Worm (Caenorhabditis elegans) whole organism, young adult: ENCODE measurements around the gene Y15E3A.5.

Source experiments
- C17E4.6 ChIP-seq: fragments of 200-800 bp; sonication (Bioruptor generic); IDR thresholded peaks from 2 replicates; pipeline ENCODE4 v1.3.6; 2022; ENCODE audit warnings: missing genetic modification reagents, missing genetic modification characterization, missing compliant biosample characterization
- D2030.7 ChIP-seq: fragments of 200-800 bp; sonication (Bioruptor generic); IDR thresholded peaks from 2 replicates; pipeline ENCODE4 v1.3.6; 2022; ENCODE audit warnings: missing genetic modification reagents, missing genetic modification characterization, missing compliant biosample characterization
- F10E7.11 ChIP-seq: sonication (generic microtip); optimal IDR thresholded peaks from 2 replicates; lab custom pipeline; 2017; ENCODE audit warnings: mild to moderate bottlenecking, missing genetic modification characterization, moderate library complexity, missing compliant biosample characterization
- F37B4.10 ChIP-seq: fragments of 200-800 bp; sonication (Bioruptor generic); IDR thresholded peaks from 2 replicates; pipeline ENCODE4 v1.3.6; 2022; ENCODE audit warnings: missing genetic modification characterization, missing compliant biosample characterization
- K11D2.4 ChIP-seq: fragments of 200-800 bp; sonication (Bioruptor generic); IDR thresholded peaks from 2 replicates; pipeline ENCODE4 v1.3.6; 2022; ENCODE audit warnings: missing genetic modification reagents, missing genetic modification characterization, missing compliant biosample characterization
- Y56A3A.18 ChIP-seq: fragments of 200-800 bp; sonication (Bioruptor generic); IDR thresholded peaks from 2 replicates; pipeline ENCODE4 v1.3.6; 2022; ENCODE audit warnings: missing genetic modification reagents, missing genetic modification characterization, missing compliant biosample characterization
- cebp-1 ChIP-seq, 2 experiments: fragments of 200-800 bp in 1 of 2; sonication (Bioruptor generic) in 1 of 2; sonication (generic microtip) in 1 of 2; IDR thresholded peaks in 1 of 2; optimal IDR thresholded peaks in 1 of 2; 2 replicates each; pipeline versions ENCODE4 v1.3.6 to Lab custom; 2017 to 2022; ENCODE audit warnings: missing compliant biosample characterization in 2 of 2, missing genetic modification characterization in 2 of 2, mild to moderate bottlenecking in 1 of 2, missing genetic modification reagents in 1 of 2, moderate library complexity in 1 of 2
- cebp-2 ChIP-seq: fragments of 200-800 bp; sonication (Bioruptor generic); IDR thresholded peaks from 2 replicates; pipeline ENCODE4 v1.3.6; 2022; ENCODE audit warnings: missing genetic modification characterization, missing compliant biosample characterization
- ceh-27 ChIP-seq: fragments of 200-800 bp; sonication (Bioruptor generic); optimal IDR thresholded peaks from 2 replicates; lab custom pipeline; 2018; ENCODE audit warnings: mild to moderate bottlenecking, missing genetic modification characterization, moderate library complexity, missing compliant biosample characterization
- ceh-79 ChIP-seq: sonication (generic microtip); optimal IDR thresholded peaks from 2 replicates; lab custom pipeline; 2017; ENCODE audit warnings: mild to moderate bottlenecking, missing genetic modification characterization, missing compliant biosample characterization
- dox-1 ChIP-seq: fragments of 200-800 bp; sonication (Bioruptor generic); IDR thresholded peaks from 2 replicates; pipeline ENCODE4 v1.3.6; 2022; ENCODE audit warnings: missing genetic modification reagents, missing genetic modification characterization, missing compliant biosample characterization
- dpl-1 ChIP-seq: fragments of 150-350 bp; optimal IDR thresholded peaks from 2 replicates; lab custom pipeline; 2014; ENCODE audit warnings: missing biosample characterization, missing genetic modification reagents, missing genetic modification characterization
- egl-18 ChIP-seq: fragments of 200-800 bp; sonication (Bioruptor generic); IDR thresholded peaks from 2 replicates; pipeline ENCODE4 v1.3.6; 2022; ENCODE audit warnings: missing genetic modification reagents, missing genetic modification characterization, missing compliant biosample characterization
- egl-44 ChIP-seq: fragments of 200-800 bp; sonication (Bioruptor generic); IDR thresholded peaks from 2 replicates; pipeline ENCODE4 v1.3.6; 2022; ENCODE audit warnings: missing genetic modification reagents, missing genetic modification characterization, missing compliant biosample characterization
- egrh-3 ChIP-seq: fragments of 200-800 bp; sonication (Bioruptor generic); IDR thresholded peaks from 2 replicates; pipeline ENCODE4 v1.3.6; 2022; ENCODE audit warnings: missing genetic modification reagents, missing genetic modification characterization, missing compliant biosample characterization
- fkh-3 ChIP-seq: sonication (generic microtip); optimal IDR thresholded peaks from 2 replicates; lab custom pipeline; 2016; ENCODE audit warnings: mild to moderate bottlenecking, missing genetic modification characterization, missing compliant biosample characterization
- hlh-26 ChIP-seq: fragments of 200-800 bp; sonication (Bioruptor generic); conservative IDR thresholded peaks from 2 replicates; pipeline ENCODE4 v1.3.6; 2022; ENCODE audit warnings: missing genetic modification reagents, missing genetic modification characterization, missing compliant biosample characterization
- hmg-1.2 ChIP-seq: fragments of 200-800 bp; sonication (Bioruptor generic); IDR thresholded peaks from 2 replicates; pipeline ENCODE4 v1.3.6; 2022; ENCODE audit warnings: missing genetic modification reagents, missing genetic modification characterization, missing compliant biosample characterization
- hmg-20 ChIP-seq: fragments of 200-800 bp; sonication (Bioruptor generic); IDR thresholded peaks from 2 replicates; pipeline ENCODE4 v1.3.6; 2022; ENCODE audit warnings: missing genetic modification reagents, missing genetic modification characterization, missing compliant biosample characterization
- hsf-1 ChIP-seq: fragments of 200-800 bp; sonication (Bioruptor generic); IDR thresholded peaks from 2 replicates; pipeline ENCODE4 v1.3.6; 2022; ENCODE audit warnings: missing genetic modification reagents, missing genetic modification characterization, missing compliant biosample characterization
- lag-1 ChIP-seq: fragments of 200-800 bp; sonication (Bioruptor generic); IDR thresholded peaks from 2 replicates; pipeline ENCODE4 v1.3.6; 2022; ENCODE audit warnings: missing genetic modification reagents, missing genetic modification characterization, missing compliant biosample characterization
- let-526 ChIP-seq: fragments of 200-800 bp; sonication (Bioruptor generic); IDR thresholded peaks from 2 replicates; pipeline ENCODE4 v1.3.6; 2022; ENCODE audit warnings: missing genetic modification reagents, missing genetic modification characterization, missing compliant biosample characterization
- nfya-1 ChIP-seq: sonication (generic microtip); optimal IDR thresholded peaks from 2 replicates; lab custom pipeline; 2017; ENCODE audit warnings: antibody characterized with exemption, missing compliant biosample characterization, missing genetic modification characterization, borderline replicate concordance; ENCODE audit not compliant: insufficient read depth
- nfyb-1 ChIP-seq: fragments of 200-800 bp; sonication (Bioruptor generic); IDR thresholded peaks from 2 replicates; pipeline ENCODE4 v1.3.6; 2022; ENCODE audit warnings: missing genetic modification reagents, missing genetic modification characterization, missing compliant biosample characterization
- nhr-179 ChIP-seq: sonication (generic microtip); optimal IDR thresholded peaks from 2 replicates; lab custom pipeline; 2016; ENCODE audit warnings: mild to moderate bottlenecking, missing genetic modification characterization, missing compliant biosample characterization
- nhr-27 ChIP-seq: fragments of 200-800 bp; sonication (Bioruptor generic); optimal IDR thresholded peaks from 2 replicates; lab custom pipeline; 2018; ENCODE audit warnings: mild to moderate bottlenecking, missing genetic modification characterization, moderate library complexity, missing compliant biosample characterization
- nhr-80 ChIP-seq: sonication (generic microtip); optimal IDR thresholded peaks from 2 replicates; lab custom pipeline; 2016; ENCODE audit warnings: missing genetic modification characterization, missing compliant biosample characterization
- pbrm-1 ChIP-seq: fragments of 200-800 bp; sonication (Bioruptor generic); IDR thresholded peaks from 2 replicates; pipeline ENCODE4 v1.3.6; 2022; ENCODE audit warnings: missing genetic modification reagents, missing genetic modification characterization, missing compliant biosample characterization
- rcor-1 ChIP-seq: fragments of 200-800 bp; sonication (Bioruptor generic); IDR thresholded peaks from 2 replicates; pipeline ENCODE4 v1.3.6; 2022; ENCODE audit warnings: missing genetic modification reagents, missing genetic modification characterization, missing compliant biosample characterization
- rpc-1 ChIP-seq, 2 experiments: fragments of 150-350 bp in 1 of 2; sonication (generic microtip) in 1 of 2; optimal IDR thresholded peaks; 2 replicates each; lab custom pipeline; 2014 to 2018; ENCODE audit warnings: missing biosample characterization in 1 of 2, missing genetic modification characterization in 1 of 2, missing genetic modification reagents in 1 of 2, missing genotype in 1 of 2
- sdz-38 ChIP-seq: sonication (generic microtip); optimal IDR thresholded peaks from 2 replicates; lab custom pipeline; 2016; ENCODE audit warnings: missing genotype, missing genetic modification characterization, missing compliant biosample characterization
- snpc-1.3 ChIP-seq: sonication (generic microtip); optimal IDR thresholded peaks from 2 replicates; lab custom pipeline; 2017; ENCODE audit warnings: missing genetic modification characterization, mild to moderate bottlenecking, missing compliant biosample characterization, antibody characterized with exemption, moderate library complexity, missing genotype, missing genetic modification reagents; ENCODE audit not compliant: insufficient read depth
- tlf-1 ChIP-seq: fragments of 200-800 bp; sonication (Bioruptor generic); optimal IDR thresholded peaks from 2 replicates; lab custom pipeline; 2018; ENCODE audit warnings: mild to moderate bottlenecking, missing genetic modification characterization, missing compliant biosample characterization
- unc-62 ChIP-seq: fragments of 150-350 bp; optimal IDR thresholded peaks from 2 replicates; lab custom pipeline; 2014; ENCODE audit warnings: missing biosample characterization, missing genetic modification reagents, missing genetic modification characterization
- zfh-2 ChIP-seq: fragments of 200-800 bp; sonication (Bioruptor generic); conservative IDR thresholded peaks from 2 replicates; pipeline ENCODE4 v1.3.6; 2022; ENCODE audit warnings: missing genetic modification reagents, missing genetic modification characterization, missing compliant biosample characterization
- zim-3 ChIP-seq: sonication (generic microtip); optimal IDR thresholded peaks from 2 replicates; lab custom pipeline; 2017; ENCODE audit warnings: mild to moderate bottlenecking, missing genetic modification characterization, moderate library complexity, missing compliant biosample characterization
- ztf-18 ChIP-seq: sonication (generic microtip); optimal IDR thresholded peaks from 2 replicates; lab custom pipeline; 2016; ENCODE audit warnings: missing genotype, mild to moderate bottlenecking, missing genetic modification characterization, missing compliant biosample characterization
- ztf-26 ChIP-seq: sonication (generic microtip); optimal IDR thresholded peaks from 2 replicates; lab custom pipeline; 2017; ENCODE audit warnings: missing genetic modification characterization, missing compliant biosample characterization
- ztf-28 ChIP-seq: fragments of 200-800 bp; sonication (Bioruptor generic); IDR thresholded peaks from 2 replicates; pipeline ENCODE4 v1.3.6; 2022; ENCODE audit warnings: missing genetic modification reagents, missing genetic modification characterization, missing compliant biosample characterization

Gene Y15E3A.5

DNA sequence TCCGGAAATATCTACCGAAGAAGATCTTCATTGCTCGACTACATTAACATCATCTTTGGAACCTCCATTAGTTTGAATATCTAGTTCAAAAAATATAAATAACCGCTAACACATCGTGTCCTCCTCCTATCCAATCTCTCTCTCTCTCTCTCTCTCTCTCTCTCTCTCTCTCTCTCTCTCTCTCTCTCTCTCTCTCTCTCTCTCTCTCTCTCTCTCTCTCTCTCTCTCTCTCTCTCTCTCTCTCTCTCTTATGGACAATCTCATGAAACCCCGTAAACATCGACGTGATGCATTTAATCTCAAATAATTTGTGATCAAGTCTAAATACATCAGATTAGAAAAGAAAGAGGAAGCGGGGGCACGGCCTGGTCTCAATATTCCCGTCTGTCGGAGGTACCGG lies 41.9 kb downstream of the Y15E3A.5 start:
- no peak for TF ChIP-seq cebp-1 (GFP tag; IDR thresholded peaks at IDR 0.05; lab: Robert Waterston, UW)
- no peak for TF ChIP-seq cebp-1 (tag; optimal IDR thresholded peaks at IDR 0.05; lab: Kevin White, UChicago)
- 0 out of 2 replicates have a peak, but pooled peaks have one; percentile 30 for TF ChIP-seq egrh-3 (GFP tag; lab: Robert Waterston, UW)
- no peak for TF ChIP-seq ztf-18 (tag; lab: Kevin White, UChicago)

DNA sequence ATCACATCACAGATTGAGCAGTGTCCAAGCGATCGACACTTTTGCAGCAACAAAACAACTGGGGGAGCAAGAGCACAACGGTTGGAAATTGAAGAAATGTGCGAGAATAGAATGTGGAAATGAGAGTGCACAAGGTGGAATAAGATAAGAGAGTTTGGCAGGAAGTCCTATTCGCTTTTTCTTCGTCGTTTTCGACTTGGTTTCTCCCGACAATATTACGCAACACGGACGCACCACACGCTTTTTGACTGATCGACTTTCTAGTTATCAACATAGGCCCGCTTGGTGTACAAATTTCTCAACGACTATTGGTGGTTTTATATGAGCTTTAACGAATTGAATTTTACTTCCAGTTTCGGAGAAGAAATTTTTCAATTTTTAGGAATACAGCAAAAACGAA lies 42.6 kb downstream of the Y15E3A.5 start:
- 0 out of 2 replicates have a peak, but pooled peaks have one; percentile 19 for TF ChIP-seq Y56A3A.18
- TF ChIP-seq hmg-1.2 (GFP tag; lab: Robert Waterston, UW) = peak; percentile 7; the same call in 1 of the 2 replicates
- no peak for TF ChIP-seq egl-44 (GFP tag; lab: Robert Waterston, UW)
- no peak for TF ChIP-seq cebp-1 (GFP tag; IDR thresholded peaks at IDR 0.05; lab: Robert Waterston, UW)
- TF ChIP-seq cebp-1 (tag; optimal IDR thresholded peaks at IDR 0.05; lab: Kevin White, UChicago) = peak; percentile 69
- no peak for TF ChIP-seq unc-62
- peak; percentile 51; the same call in 1 of the 2 replicates for TF ChIP-seq nfyb-1 (GFP tag; lab: Robert Waterston, UW)
- TF ChIP-seq nhr-80 = peak; percentile 87

DNA sequence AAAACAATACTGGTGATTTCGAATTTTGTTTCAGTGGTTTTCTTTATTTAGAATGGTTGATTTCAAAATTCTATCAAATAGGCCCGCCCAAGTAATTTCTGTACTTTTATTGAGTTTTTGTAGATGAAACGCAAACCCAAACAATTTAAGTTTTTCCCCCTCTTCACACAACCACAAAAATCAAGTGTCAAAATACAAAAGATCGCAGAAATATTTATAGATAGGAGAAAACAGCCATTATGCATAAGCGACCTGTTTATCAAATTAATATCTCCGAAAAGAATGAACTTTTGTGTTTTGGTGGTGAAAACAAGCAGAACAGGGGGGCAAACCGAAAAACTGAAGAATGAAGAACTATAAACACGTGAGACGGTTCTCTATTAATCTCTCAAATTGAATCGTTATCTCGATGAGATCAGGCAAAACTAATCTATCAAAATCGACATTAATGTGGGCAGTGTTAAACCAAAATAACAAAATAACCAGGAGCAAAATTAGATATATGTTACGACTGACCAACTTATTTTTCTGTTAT lies 43.8 kb downstream of the Y15E3A.5 start:
- TF ChIP-seq zfh-2 (GFP tag; lab: Robert Waterston, UW) (no peak), F10E7.11 (no peak), C17E4.6 (no peak), ceh-27 (GFP tag; lab: Kevin White, UChicago) (no peak), pbrm-1 (no peak), tlf-1 (GFP tag; lab: Kevin White, UChicago) (no peak), lag-1 (GFP tag; lab: Robert Waterston, UW) (no peak), dpl-1 (GFP tag; lab: Kevin White, UChicago) (no peak), F37B4.10 (GFP tag; lab: Robert Waterston, UW) (no peak), snpc-1.3 (tag; lab: Kevin White, UChicago) (no peak), dox-1 (no peak), nhr-179 (no peak), let-526 (GFP tag; lab: Robert Waterston, UW) (no peak), cebp-2 (GFP tag; lab: Robert Waterston, UW) (no peak), hlh-26 (GFP tag; lab: Robert Waterston, UW) (no peak), ztf-26 (tag; lab: Kevin White, UChicago) (no peak)
- TF ChIP-seq, all 124 proteins: peak for 0

DNA sequence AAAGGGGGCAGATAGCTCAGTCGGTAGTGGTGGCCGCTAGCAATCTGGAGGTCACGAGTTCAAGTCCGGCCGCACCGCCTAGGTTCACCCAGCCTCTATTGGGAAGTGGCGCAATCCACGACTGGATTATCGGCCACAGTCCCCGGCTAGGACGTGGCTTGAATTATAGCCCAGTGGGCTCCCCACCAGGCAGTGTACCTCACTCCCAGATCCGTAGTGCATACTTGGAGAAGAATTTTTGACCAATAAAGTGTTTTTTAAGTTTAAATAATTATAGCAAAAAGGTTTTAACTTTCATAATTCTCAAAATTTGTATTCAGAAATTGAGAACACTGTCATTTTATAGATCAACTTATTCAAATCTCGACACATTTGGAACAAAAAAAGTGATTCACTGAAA lies 45.0 kb downstream of the Y15E3A.5 start:
- 0 out of 2 replicates have a peak, but pooled peaks have one; percentile 15 for TF ChIP-seq zfh-2 (GFP tag; lab: Robert Waterston, UW)
- TF ChIP-seq rpc-1 (optimal IDR thresholded peaks at IDR 0.05; lab: Kevin White, UChicago) = peak; percentile 23
- TF ChIP-seq rpc-1 (tag; optimal IDR thresholded peaks at IDR 0.05; lab: Kevin White, UChicago) = peak; percentile 59
- no peak for TF ChIP-seq hsf-1 (GFP tag; lab: Robert Waterston, UW)
- TF ChIP-seq, all 124 proteins: peak for 2

DNA sequence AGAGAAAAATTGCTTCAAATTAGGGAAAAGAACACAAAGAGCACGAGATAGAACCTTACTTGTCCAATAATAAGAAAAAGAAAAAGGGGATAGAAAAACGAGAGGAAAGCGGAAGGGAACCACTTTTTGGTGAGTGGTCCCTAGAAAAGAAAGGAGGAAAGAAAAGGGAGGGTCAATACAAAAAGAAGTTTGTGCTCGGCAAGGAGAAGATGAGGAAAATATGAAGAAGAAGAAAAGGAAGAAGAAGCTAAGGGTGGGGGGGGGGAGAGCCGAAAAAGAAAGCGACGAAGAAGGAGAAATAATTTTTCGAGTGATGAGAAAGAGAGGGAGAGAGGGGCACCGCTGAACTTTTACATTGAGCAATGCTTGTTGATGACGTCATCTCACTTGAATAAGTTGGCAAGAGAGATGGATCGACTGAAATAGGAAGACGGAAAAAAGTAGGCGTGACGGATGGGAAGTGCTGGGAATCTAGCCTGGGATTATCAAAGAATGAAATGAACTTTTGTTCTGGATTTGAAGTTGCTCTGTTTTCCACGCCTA lies 45.5 kb downstream of the Y15E3A.5 start:
- no peak for TF ChIP-seq ztf-28 (GFP tag; lab: Robert Waterston, UW)
- no peak for TF ChIP-seq nhr-27 (tag; lab: Kevin White, UChicago)
- no peak for TF ChIP-seq F10E7.11
- no peak for TF ChIP-seq ceh-79 (tag; lab: Kevin White, UChicago)
- TF ChIP-seq lag-1 (GFP tag; lab: Robert Waterston, UW) = no peak
- TF ChIP-seq rcor-1 (GFP tag; lab: Robert Waterston, UW) = no peak
- no peak for TF ChIP-seq unc-62
- TF ChIP-seq nfya-1 = no peak
- TF ChIP-seq K11D2.4 (GFP tag; lab: Robert Waterston, UW) = 0 out of 2 replicates have a peak, but pooled peaks have one; percentile 22
- no peak for TF ChIP-seq zim-3
- no peak for TF ChIP-seq nfyb-1 (GFP tag; lab: Robert Waterston, UW)
- no peak for TF ChIP-seq sdz-38 (tag; lab: Kevin White, UChicago)
- TF ChIP-seq egl-18 (GFP tag; lab: Robert Waterston, UW) = no peak
- TF ChIP-seq hmg-20 (GFP tag; lab: Robert Waterston, UW) = no peak
- TF ChIP-seq Y56A3A.18 = no peak
- TF ChIP-seq dox-1 = no peak
- TF ChIP-seq D2030.7 (GFP tag; lab: Robert Waterston, UW) = no peak
- no peak for TF ChIP-seq fkh-3 (tag; lab: Kevin White, UChicago)
